Fruit fly (Drosophila melanogaster) whole organism, wandering third instar larva: ENCODE data around the gene CG46467.

Experiments used
- Abd-B ChIP-seq: fragments of >200 bp; optimal IDR thresholded peaks from 2 replicates; lab custom pipeline; 2017; ENCODE audit warnings: missing biosample characterization, missing genetic modification characterization
- CG32264 ChIP-seq: fragments of 200-800 bp; sonication (Bioruptor generic); optimal IDR thresholded peaks from 2 replicates; lab custom pipeline; 2016; ENCODE audit warnings: missing biosample characterization, missing genetic modification characterization
- CG9705 ChIP-seq: fragments of 200-800 bp; sonication (Bioruptor generic); optimal IDR thresholded peaks from 2 replicates; lab custom pipeline; 2018; ENCODE audit warnings: missing biosample characterization, mild to moderate bottlenecking, missing genetic modification characterization
- CrebA ChIP-seq: fragments of 200-800 bp; sonication (Bioruptor generic); optimal IDR thresholded peaks from 2 replicates; lab custom pipeline; 2016; ENCODE audit warnings: missing biosample characterization, mild to moderate bottlenecking, missing genetic modification characterization, borderline replicate concordance
- Dfd ChIP-seq: fragments of >200 bp; optimal IDR thresholded peaks from 2 replicates; lab custom pipeline; 2017; ENCODE audit warnings: missing biosample characterization, missing genetic modification characterization
- Dif ChIP-seq: fragments of 200-275, 200-300 bp; sonication (Bioruptor generic); optimal IDR thresholded peaks from 2 replicates; lab custom pipeline; 2018; ENCODE audit warnings: missing biosample characterization, missing genetic modification characterization; ENCODE audit not compliant: partially characterized antibody
- GATAd ChIP-seq: sonication (Bioruptor generic); optimal IDR thresholded peaks from 2 replicates; lab custom pipeline; 2016; ENCODE audit warnings: missing biosample characterization, missing genetic modification characterization
- Hr78 ChIP-seq: fragments of >200 bp; optimal IDR thresholded peaks from 2 replicates; lab custom pipeline; 2017; ENCODE audit warnings: missing biosample characterization, missing genetic modification characterization
- Hr83 ChIP-seq: fragments of 200-300 bp; sonication (Bioruptor generic); optimal IDR thresholded peaks from 2 replicates; lab custom pipeline; 2016; ENCODE audit warnings: missing biosample characterization, mild to moderate bottlenecking, missing genetic modification characterization, moderate library complexity; ENCODE audit not compliant: poor library complexity, severe bottlenecking
- Jra ChIP-seq: sonication (Bioruptor generic); optimal IDR thresholded peaks from 2 replicates; lab custom pipeline; 2016; ENCODE audit warnings: missing biosample characterization, missing genetic modification characterization
- Mio ChIP-seq: sonication (Bioruptor generic); optimal IDR thresholded peaks from 2 replicates; lab custom pipeline; 2016; ENCODE audit warnings: missing biosample characterization, missing genetic modification characterization
- Myc ChIP-seq: fragments of >200 bp; optimal IDR thresholded peaks from 2 replicates; lab custom pipeline; 2017
- N ChIP-seq: fragments of >200 bp; optimal IDR thresholded peaks from 2 replicates; lab custom pipeline; 2018; ENCODE audit warnings: missing biosample characterization, missing external identifiers, missing genetic modification characterization
- OdsH ChIP-seq: fragments of 200-800 bp; sonication (Bioruptor generic); optimal IDR thresholded peaks from 2 replicates; lab custom pipeline; 2016; ENCODE audit warnings: missing biosample characterization, mild to moderate bottlenecking, missing genetic modification characterization
- Rel ChIP-seq, 2 experiments: fragments of 200-800 bp; sonication (Bioruptor generic) in 1 of 2; optimal IDR thresholded peaks; 2 replicates in 1 of 2; 3 replicates in 1 of 2; lab custom pipeline; 2016 to 2019; ENCODE audit warnings: mild to moderate bottlenecking in 2 of 2, missing biosample characterization in 2 of 2, missing genetic modification characterization in 2 of 2, moderate library complexity in 1 of 2
- Sp1 ChIP-seq: fragments of 200-800 bp; sonication (Bioruptor generic); optimal IDR thresholded peaks from 3 replicates; lab custom pipeline; 2019; ENCODE audit warnings: missing biosample characterization, mild to moderate bottlenecking, missing genetic modification characterization, moderate library complexity
- Vsx2 ChIP-seq: fragments of 200-300, 225-300 bp; sonication (Bioruptor generic); optimal IDR thresholded peaks from 2 replicates; lab custom pipeline; 2018; ENCODE audit warnings: missing biosample characterization, missing genetic modification characterization; ENCODE audit not compliant: partially characterized antibody
- br ChIP-seq: fragments of 200-800 bp; sonication (Bioruptor generic); optimal IDR thresholded peaks from 2 replicates; lab custom pipeline; 2016; ENCODE audit warnings: missing biosample characterization, missing genetic modification characterization
- dl ChIP-seq, 2 experiments: fragments of 175-275, 200-275 bp in 1 of 2; fragments of 200-275 bp in 1 of 2; sonication (Bioruptor generic); optimal IDR thresholded peaks; lab custom pipeline; 2018; ENCODE audit warnings: mild to moderate bottlenecking in 2 of 2, missing biosample characterization in 2 of 2, missing genetic modification characterization in 2 of 2, moderate library complexity in 2 of 2; ENCODE audit not compliant: partially characterized antibody in 2 of 2, insufficient read depth in 1 of 2
- dmrt93B ChIP-seq: fragments of 200-800 bp; sonication (Bioruptor generic); optimal IDR thresholded peaks from 2 replicates; lab custom pipeline; 2018; ENCODE audit warnings: missing biosample characterization, mild to moderate bottlenecking, missing genetic modification characterization
- dsf ChIP-seq: sonication (Bioruptor generic); optimal IDR thresholded peaks from 2 replicates; lab custom pipeline; 2016; ENCODE audit warnings: missing biosample characterization, missing genetic modification characterization, borderline replicate concordance
- ey ChIP-seq: fragments of 200-800 bp; sonication (Bioruptor generic); optimal IDR thresholded peaks from 2 replicates; lab custom pipeline; 2016; ENCODE audit warnings: missing biosample characterization, missing genetic modification characterization
- fru ChIP-seq: fragments of 200-800 bp; sonication (Bioruptor generic); optimal IDR thresholded peaks from 3 replicates; lab custom pipeline; 2016; ENCODE audit warnings: missing biosample characterization, mild to moderate bottlenecking, missing genetic modification characterization
- h ChIP-seq: fragments of 200-800 bp; sonication (Bioruptor generic); optimal IDR thresholded peaks from 3 replicates; lab custom pipeline; 2016; ENCODE audit warnings: missing biosample characterization, mild to moderate bottlenecking, missing genetic modification characterization
- lola ChIP-seq: fragments of >200 bp; optimal IDR thresholded peaks from 2 replicates; lab custom pipeline; 2017; ENCODE audit warnings: missing biosample characterization, missing genetic modification characterization
- pan ChIP-seq: fragments of >200 bp; optimal IDR thresholded peaks from 2 replicates; lab custom pipeline; 2017
- psq ChIP-seq: fragments of 200-800 bp; sonication (Bioruptor generic); optimal IDR thresholded peaks from 3 replicates; lab custom pipeline; 2017; ENCODE audit warnings: missing biosample characterization, mild to moderate bottlenecking, missing genetic modification characterization, moderate library complexity
- rgr ChIP-seq: fragments of 200-800 bp; sonication (Bioruptor generic); optimal IDR thresholded peaks from 3 replicates; lab custom pipeline; 2016; ENCODE audit warnings: missing biosample characterization, mild to moderate bottlenecking, missing genetic modification characterization
- sage ChIP-seq: fragments of 200-800 bp; sonication (Bioruptor generic); optimal IDR thresholded peaks from 2 replicates; lab custom pipeline; 2016; ENCODE audit warnings: missing biosample characterization, mild to moderate bottlenecking, missing genetic modification characterization
- sv ChIP-seq: fragments of 200-800 bp; sonication (Bioruptor generic); optimal IDR thresholded peaks from 3 replicates; lab custom pipeline; 2016; ENCODE audit warnings: missing biosample characterization, missing genetic modification characterization
- tai ChIP-seq: sonication (Bioruptor generic); optimal IDR thresholded peaks from 2 replicates; lab custom pipeline; 2016; ENCODE audit warnings: missing biosample characterization, missing genetic modification characterization
- woc ChIP-seq: sonication (Bioruptor generic); optimal IDR thresholded peaks from 2 replicates; lab custom pipeline; 2016; ENCODE audit warnings: missing biosample characterization, mild to moderate bottlenecking, missing genetic modification characterization

CG46467 gene

dm6 chr3R:9881348-9881901 lies 6.9 kb downstream of the CG46467 start:
- no peak for TF ChIP-seq Sp1 (GFP tag; lab: Kevin White, UChicago)
- TF ChIP-seq GATAd: no peak
- no peak for TF ChIP-seq CG9705 (GFP tag; lab: Kevin White, UChicago)
- TF ChIP-seq lola (GFP tag; lab: Kevin White, UChicago): no peak
- no peak for TF ChIP-seq Hr78
- peak; percentile 17 for TF ChIP-seq Vsx2 (GFP tag; lab: Kevin White, UChicago)
- peak; percentile 4 for TF ChIP-seq fru (GFP tag; lab: Kevin White, UChicago)
- TF ChIP-seq psq (GFP tag; lab: Kevin White, UChicago): peak; percentile 91
- TF ChIP-seq Myc (lab: Kevin White, UChicago): no peak
- TF ChIP-seq Jra: no peak
- no peak for TF ChIP-seq N (GFP tag; lab: Kevin White, UChicago)
- TF ChIP-seq CrebA (GFP tag; lab: Kevin White, UChicago): peak; percentile 27
- TF ChIP-seq Dfd: no peak
- no peak for TF ChIP-seq Rel (GFP tag; optimal IDR thresholded peaks at IDR 0.05; lab: Kevin White, UChicago)
- TF ChIP-seq Rel (tag; optimal IDR thresholded peaks at IDR 0.05; lab: Kevin White, UChicago): peak; percentile 32
- TF ChIP-seq Dif (GFP tag; lab: Kevin White, UChicago): peak; percentile 36
- TF ChIP-seq Mio: no peak
- TF ChIP-seq dsf (GFP tag; lab: Kevin White, UChicago): no peak
- TF ChIP-seq woc (GFP tag; lab: Kevin White, UChicago): no peak
- no peak for TF ChIP-seq CG32264 (GFP tag; lab: Kevin White, UChicago)
- peak; percentile 24 for TF ChIP-seq Hr83 (GFP tag; lab: Kevin White, UChicago)
- no peak for TF ChIP-seq pan (lab: Kevin White, UChicago)
- no peak for TF ChIP-seq dl (GFP tag; optimal IDR thresholded peaks at IDR 0.05; lab: Kevin White, UChicago; ENCODE audit: insufficient read depth in 1 of 2, partially characterized antibody in 2 of 2)
- TF ChIP-seq sage (GFP tag; lab: Kevin White, UChicago): no peak
- no peak for TF ChIP-seq ey (GFP tag; lab: Kevin White, UChicago)
- TF ChIP-seq sv (GFP tag; lab: Kevin White, UChicago): no peak
- TF ChIP-seq dmrt93B: no peak
- TF ChIP-seq OdsH (GFP tag; lab: Kevin White, UChicago): no peak
- peak; percentile 35 for TF ChIP-seq h (GFP tag; lab: Kevin White, UChicago)
- no peak for TF ChIP-seq Abd-B (GFP tag; lab: Kevin White, UChicago)
- peak; percentile 20 for TF ChIP-seq rgr (GFP tag; lab: Kevin White, UChicago)

- TF ChIP-seq psq (GFP tag; lab: Kevin White, UChicago): no peak
- no peak for TF ChIP-seq Dfd
- TF ChIP-seq Sp1 (GFP tag; lab: Kevin White, UChicago): no peak
- TF ChIP-seq h (GFP tag; lab: Kevin White, UChicago): no peak
- no peak for TF ChIP-seq OdsH (GFP tag; lab: Kevin White, UChicago)
- no peak for TF ChIP-seq N (GFP tag; lab: Kevin White, UChicago)
- TF ChIP-seq br (GFP tag; lab: Kevin White, UChicago): no peak
- no peak for TF ChIP-seq Vsx2 (GFP tag; lab: Kevin White, UChicago)
- no peak for TF ChIP-seq dl (GFP tag; optimal IDR thresholded peaks at IDR 0.05; lab: Kevin White, UChicago; ENCODE audit: insufficient read depth in 1 of 2, partially characterized antibody in 2 of 2)
- no peak for TF ChIP-seq CG9705 (GFP tag; lab: Kevin White, UChicago)
- no peak for TF ChIP-seq Hr83 (GFP tag; lab: Kevin White, UChicago)
- no peak for TF ChIP-seq Mio
- no peak for TF ChIP-seq lola (GFP tag; lab: Kevin White, UChicago)
- no peak for TF ChIP-seq sv (GFP tag; lab: Kevin White, UChicago)
- TF ChIP-seq, all 38 proteins: peak for 0
Observed at dm6 chr3R:9882019-9882418, 7.5 kb downstream of the CG46467 start.

- TF ChIP-seq woc (GFP tag; lab: Kevin White, UChicago) (no peak), tai (GFP tag; lab: Kevin White, UChicago) (no peak), Rel (GFP tag; optimal IDR thresholded peaks at IDR 0.05; lab: Kevin White, UChicago) (no peak), Rel (tag; optimal IDR thresholded peaks at IDR 0.05; lab: Kevin White, UChicago) (peak; percentile 88)
Observed at dm6 chr3R:9882790-9883189, 8.3 kb downstream of the CG46467 start.
